Fruit fly (Drosophila melanogaster): ENCODE measurements around the gene CG15927.

Gene CG15927

dm6 chrX:12489991-12490390 is 35.5 kb downstream of the CG15927 start, which contains the start of gene Lsp1alpha:
TSS of gene Lsp1alpha (plus strand) at chrX:12490291.
- TF ChIP-seq usp (GFP tag; optimal IDR thresholded peaks at IDR 0.05) (no peak), psq (optimal IDR thresholded peaks at IDR 0.05) (no peak), EcR (GFP tag; optimal IDR thresholded peaks at IDR 0.05) (no peak), CG8478 (optimal IDR thresholded peaks at IDR 0.05) (no peak), Dll (optimal IDR thresholded peaks at IDR 0.05) (no peak), pan (optimal IDR thresholded peaks at IDR 0.05) (no peak)

- TF ChIP-seq pan (optimal IDR thresholded peaks at IDR 0.05), result no peak
- TF ChIP-seq Dll (optimal IDR thresholded peaks at IDR 0.05), result no peak
- no peak for TF ChIP-seq psq (optimal IDR thresholded peaks at IDR 0.05)
- TF ChIP-seq usp (GFP tag; optimal IDR thresholded peaks at IDR 0.05), result no peak
- no peak for TF ChIP-seq EcR (GFP tag; optimal IDR thresholded peaks at IDR 0.05)
- TF ChIP-seq CG8478 (optimal IDR thresholded peaks at IDR 0.05), result no peak
These were observed 42.0 kb downstream of the CG15927 start, which contains the start of gene Mks1 for dm6 chrX:12496497-12496896. TSS of gene Mks1 (minus strand) at chrX:12496597.

- TF ChIP-seq EcR (GFP tag; optimal IDR thresholded peaks at IDR 0.05), result no peak
- no peak for TF ChIP-seq CG8478 (optimal IDR thresholded peaks at IDR 0.05)
- TF ChIP-seq Dll (optimal IDR thresholded peaks at IDR 0.05), result no peak
- no peak for TF ChIP-seq pan (optimal IDR thresholded peaks at IDR 0.05)
- TF ChIP-seq psq (optimal IDR thresholded peaks at IDR 0.05), result no peak
- no peak for TF ChIP-seq usp (GFP tag; optimal IDR thresholded peaks at IDR 0.05)
These were observed 42.4 kb downstream of the CG15927 start, which contains the start of gene mdu for dm6 chrX:12496930-12497329. TSS of gene mdu (plus strand) at chrX:12497188.

dm6 chrX:12498101-12498500 is 43.6 kb downstream of the CG15927 start:
- no peak for TF ChIP-seq CG8478 (optimal IDR thresholded peaks at IDR 0.05)
